Worm (Caenorhabditis elegans) whole organism, mixed stage, embryonic: Measurements from ENCODE around the gene scl-12.

Experiments used
- M03D4.4 ChIP-seq: sonication (generic microtip); optimal IDR thresholded peaks from 2 replicates; lab custom pipeline; 2017; ENCODE audit warnings: mild to moderate bottlenecking, missing genetic modification characterization, missing compliant biosample characterization
- bed-3 ChIP-seq: fragments of 200-800 bp; sonication (Bioruptor generic); optimal IDR thresholded peaks from 3 replicates; lab custom pipeline; 2018; ENCODE audit warnings: mild to moderate bottlenecking, missing genetic modification characterization, moderate library complexity, missing compliant biosample characterization
- ceh-39 ChIP-seq: fragments of 150-350 bp; optimal IDR thresholded peaks from 2 replicates; lab custom pipeline; 2014; ENCODE audit warnings: missing biosample characterization, missing genetic modification characterization
- ceh-43 ChIP-seq: fragments of 200-800 bp; sonication (Bioruptor generic); optimal IDR thresholded peaks from 2 replicates; lab custom pipeline; 2018; ENCODE audit warnings: mild to moderate bottlenecking, missing genetic modification characterization, moderate library complexity, missing compliant biosample characterization
- ceh-83 ChIP-seq: fragments of 200-800 bp; sonication (Bioruptor generic); optimal IDR thresholded peaks from 2 replicates; lab custom pipeline; 2018; ENCODE audit warnings: mild to moderate bottlenecking, missing genetic modification characterization, missing compliant biosample characterization
- ces-1 ChIP-seq: fragments of 150-350 bp; optimal IDR thresholded peaks from 2 replicates; lab custom pipeline; 2014; ENCODE audit warnings: missing biosample characterization, missing genetic modification reagents, missing genetic modification characterization
- cnd-1 ChIP-seq: fragments of 200-800 bp; sonication (Bioruptor generic); optimal IDR thresholded peaks from 2 replicates; lab custom pipeline; 2018; ENCODE audit warnings: mild to moderate bottlenecking, missing genetic modification characterization, missing compliant biosample characterization
- elt-1 ChIP-seq: sonication (generic microtip); optimal IDR thresholded peaks from 2 replicates; lab custom pipeline; 2017; ENCODE audit warnings: missing genetic modification characterization, mild to moderate bottlenecking, missing compliant biosample characterization, antibody characterized with exemption, moderate library complexity, borderline replicate concordance; ENCODE audit not compliant: insufficient read depth
- elt-3 ChIP-seq: fragments of 150-350 bp; optimal IDR thresholded peaks from 2 replicates; lab custom pipeline; 2014; ENCODE audit warnings: missing biosample characterization, missing genetic modification characterization
- flh-1 ChIP-seq: fragments of 200-800 bp; sonication (Bioruptor generic); optimal IDR thresholded peaks from 2 replicates; lab custom pipeline; 2018; ENCODE audit warnings: mild to moderate bottlenecking, missing genetic modification characterization, moderate library complexity, missing compliant biosample characterization
- ham-2 ChIP-seq: fragments of 200-800 bp; sonication (Bioruptor generic); optimal IDR thresholded peaks from 2 replicates; lab custom pipeline; 2018; ENCODE audit warnings: mild to moderate bottlenecking, missing genetic modification characterization, missing compliant biosample characterization
- hlh-1 ChIP-seq: fragments of 150-350 bp; optimal IDR thresholded peaks from 2 replicates; lab custom pipeline; 2014; ENCODE audit warnings: missing biosample characterization, missing genetic modification reagents, missing genetic modification characterization
- lin-13 ChIP-seq: fragments of 150-350 bp; optimal IDR thresholded peaks from 2 replicates; lab custom pipeline; 2014; ENCODE audit warnings: missing biosample characterization, missing genetic modification characterization
- lin-32 ChIP-seq: fragments of 200-800 bp; sonication (Bioruptor generic); optimal IDR thresholded peaks from 2 replicates; lab custom pipeline; 2018; ENCODE audit warnings: mild to moderate bottlenecking, missing genetic modification characterization, missing compliant biosample characterization
- lsy-2 ChIP-seq: fragments of 150-350 bp; optimal IDR thresholded peaks from 2 replicates; lab custom pipeline; 2014; ENCODE audit warnings: missing biosample characterization, missing genetic modification characterization
- mab-5 ChIP-seq: fragments of 150-350 bp; optimal IDR thresholded peaks from 2 replicates; lab custom pipeline; 2014; ENCODE audit warnings: missing biosample characterization, missing genetic modification characterization
- mep-1 ChIP-seq: fragments of 150-350 bp; optimal IDR thresholded peaks from 2 replicates; lab custom pipeline; 2017; ENCODE audit warnings: missing biosample characterization, missing genetic modification reagents, missing genetic modification characterization, inconsistent platforms
- mls-2 ChIP-seq: sonication (generic microtip); optimal IDR thresholded peaks from 2 replicates; lab custom pipeline; 2016; ENCODE audit warnings: mild to moderate bottlenecking, missing genetic modification characterization, moderate library complexity, missing compliant biosample characterization
- nhr-2 ChIP-seq: fragments of 150-350 bp; optimal IDR thresholded peaks from 2 replicates; lab custom pipeline; 2014; ENCODE audit warnings: missing biosample characterization, missing genetic modification characterization
- nhr-237 ChIP-seq: fragments of 150-350 bp; optimal IDR thresholded peaks from 2 replicates; lab custom pipeline; 2014; ENCODE audit warnings: missing biosample characterization, missing genetic modification characterization
- nhr-28 ChIP-seq: fragments of 150-350 bp; optimal IDR thresholded peaks from 2 replicates; lab custom pipeline; 2014; ENCODE audit warnings: missing biosample characterization, missing genetic modification characterization
- nhr-76 ChIP-seq: sonication (generic microtip); optimal IDR thresholded peaks from 2 replicates; lab custom pipeline; 2017; ENCODE audit warnings: missing biosample characterization, missing genetic modification characterization
- pha-4 ChIP-seq: fragments of 150-350 bp; optimal IDR thresholded peaks from 2 replicates; lab custom pipeline; 2018; ENCODE audit warnings: missing biosample characterization, missing genetic modification reagents, missing genetic modification characterization
- sem-2 ChIP-seq: fragments of 200-800 bp; sonication (Bioruptor generic); optimal IDR thresholded peaks from 2 replicates; lab custom pipeline; 2018; ENCODE audit warnings: mild to moderate bottlenecking, missing genetic modification characterization, missing compliant biosample characterization
- snpc-4 ChIP-seq: fragments of 150-350 bp; optimal IDR thresholded peaks from 2 replicates; lab custom pipeline; 2014; ENCODE audit warnings: missing biosample characterization, missing genetic modification characterization
- tbx-8 ChIP-seq: fragments of 200-800 bp; sonication (Bioruptor generic); optimal IDR thresholded peaks from 2 replicates; lab custom pipeline; 2018; ENCODE audit warnings: mild to moderate bottlenecking, missing genetic modification characterization, moderate library complexity, missing compliant biosample characterization
- unc-120 ChIP-seq: sonication (generic microtip); optimal IDR thresholded peaks from 2 replicates; lab custom pipeline; 2017; ENCODE audit warnings: missing genetic modification characterization, missing compliant biosample characterization; ENCODE audit not compliant: poor library complexity, severe bottlenecking
- unc-39 ChIP-seq: fragments of 150-350 bp; optimal IDR thresholded peaks from 2 replicates; lab custom pipeline; 2014; ENCODE audit warnings: missing biosample characterization, missing genetic modification characterization
- unc-62 ChIP-seq: fragments of 150-350 bp; optimal IDR thresholded peaks from 2 replicates; lab custom pipeline; 2014; ENCODE audit warnings: missing biosample characterization, missing genetic modification reagents, missing genetic modification characterization
- zip-8 ChIP-seq: fragments of 150-350 bp; optimal IDR thresholded peaks from 2 replicates; lab custom pipeline; 2014; ENCODE audit warnings: missing biosample characterization, missing genetic modification characterization
- ztf-11 ChIP-seq: fragments of 150-350 bp; optimal IDR thresholded peaks from 2 replicates; lab custom pipeline; 2014; ENCODE audit warnings: missing biosample characterization, missing genetic modification characterization

The scl-12 gene

ce11 chrV:3843926-3844325 is 31.5 kb downstream of the scl-12 start, which contains the start of gene ugt-32:
Gene ugt-32 (minus strand): TSS chrV:3844007.
- TF ChIP-seq unc-62 (GFP tag; lab: Kevin White, UChicago) (no peak), elt-1 (tag; lab: Kevin White, UChicago) (no peak), ces-1 (GFP tag; lab: Kevin White, UChicago) (no peak), lin-13 (tag; lab: Kevin White, UChicago) (no peak), M03D4.4 (no peak), snpc-4 (tag; lab: Kevin White, UChicago) (no peak), flh-1 (GFP tag; lab: Kevin White, UChicago) (no peak), unc-39 (tag; lab: Kevin White, UChicago) (no peak), unc-120 (tag; lab: Kevin White, UChicago) (no peak), nhr-76 (tag; lab: Kevin White, UChicago) (no peak), ceh-83 (GFP tag; lab: Kevin White, UChicago) (no peak), pha-4 (no peak)

ce11 chrV:3847268-3847667 is 34.9 kb downstream of the scl-12 start, which contains the start of gene nhr-185:
Gene nhr-185 (minus strand): TSS chrV:3847368.
- TF ChIP-seq nhr-237 (tag; lab: Kevin White, UChicago) (no peak), elt-1 (tag; lab: Kevin White, UChicago) (no peak), unc-62 (GFP tag; lab: Kevin White, UChicago) (no peak), zip-8 (tag; lab: Kevin White, UChicago) (no peak), ceh-43 (GFP tag; lab: Kevin White, UChicago) (no peak), M03D4.4 (no peak), lin-32 (no peak), ceh-83 (GFP tag; lab: Kevin White, UChicago) (no peak), sem-2 (GFP tag; lab: Kevin White, UChicago) (no peak), lin-13 (tag; lab: Kevin White, UChicago) (no peak), ztf-11 (tag; lab: Kevin White, UChicago) (no peak), ham-2 (GFP tag; lab: Kevin White, UChicago) (no peak), bed-3 (GFP tag; lab: Kevin White, UChicago) (no peak), cnd-1 (tag; lab: Kevin White, UChicago) (no peak), hlh-1 (tag; lab: Kevin White, UChicago) (no peak), mab-5 (tag; lab: Kevin White, UChicago) (no peak), pha-4 (no peak)

- TF ChIP-seq unc-62 (GFP tag; lab: Kevin White, UChicago) = no peak
- no peak for TF ChIP-seq mep-1 (tag; lab: Kevin White, UChicago)
- TF ChIP-seq bed-3 (GFP tag; lab: Kevin White, UChicago) = no peak
Measured at ce11 chrV:3851760-3852159, 39.4 kb downstream of the scl-12 start.

ce11 chrV:3854847-3855246 is 42.5 kb downstream of the scl-12 start, which contains the start of gene nhr-186:
Gene nhr-186 (minus strand): TSS chrV:3854947.
- TF ChIP-seq unc-120 (tag; lab: Kevin White, UChicago) = no peak
- TF ChIP-seq lin-13 (tag; lab: Kevin White, UChicago) = no peak
- TF ChIP-seq flh-1 (GFP tag; lab: Kevin White, UChicago) = no peak
- no peak for TF ChIP-seq unc-39 (tag; lab: Kevin White, UChicago)
- no peak for TF ChIP-seq mls-2 (tag; lab: Kevin White, UChicago)
- no peak for TF ChIP-seq elt-3 (tag; lab: Kevin White, UChicago)
- TF ChIP-seq ztf-11 (tag; lab: Kevin White, UChicago) = no peak
- TF ChIP-seq elt-1 (tag; lab: Kevin White, UChicago) = no peak
- TF ChIP-seq mab-5 (tag; lab: Kevin White, UChicago) = no peak
- no peak for TF ChIP-seq tbx-8 (GFP tag; lab: Kevin White, UChicago)
- TF ChIP-seq bed-3 (GFP tag; lab: Kevin White, UChicago) = no peak
- TF ChIP-seq lsy-2 (tag; lab: Kevin White, UChicago) = no peak
- no peak for TF ChIP-seq ceh-39 (tag; lab: Kevin White, UChicago)
- no peak for TF ChIP-seq nhr-28 (tag; lab: Kevin White, UChicago)
- TF ChIP-seq hlh-1 (tag; lab: Kevin White, UChicago) = no peak
- TF ChIP-seq nhr-2 (tag; lab: Kevin White, UChicago) = no peak
